Fruit fly (Drosophila melanogaster): ENCODE data around the gene Rpp20.

Gene Rpp20

dm6 chrX:19792572-19792971 lies 48.3 kb downstream of the Rpp20 start:
- TF ChIP-seq D1 (tag; optimal IDR thresholded peaks at IDR 0.05): no peak
- no peak for TF ChIP-seq CG8301 (tag; optimal IDR thresholded peaks at IDR 0.05)
- no peak for TF ChIP-seq CG10348 (GFP tag; IDR thresholded peaks at IDR 0.05)
- TF ChIP-seq EcR (GFP tag; optimal IDR thresholded peaks at IDR 0.05): no peak
- TF ChIP-seq CG13204 (GFP tag; optimal IDR thresholded peaks at IDR 0.05): no peak
- no peak for TF ChIP-seq rn (GFP tag; IDR thresholded peaks at IDR 0.05)
- no peak for TF ChIP-seq CG12605 (GFP tag; IDR thresholded peaks at IDR 0.05)
- TF ChIP-seq Snoo (tag; optimal IDR thresholded peaks at IDR 0.05): no peak
- no peak for TF ChIP-seq CG17806 (tag; optimal IDR thresholded peaks at IDR 0.05)
- TF ChIP-seq Pif1B (GFP tag; optimal IDR thresholded peaks at IDR 0.05): no peak
- TF ChIP-seq fd96Ca (GFP tag; IDR thresholded peaks at IDR 0.05): no peak
- TF ChIP-seq CG34367 (tag; optimal IDR thresholded peaks at IDR 0.05): no peak
- TF ChIP-seq CG9948 (tag; optimal IDR thresholded peaks at IDR 0.05): no peak
- TF ChIP-seq CG4496 (GFP tag; IDR thresholded peaks at IDR 0.05): no peak
- TF ChIP-seq CG32121 (GFP tag; IDR thresholded peaks at IDR 0.05): no peak
- TF ChIP-seq CG14655 (GFP tag; optimal IDR thresholded peaks at IDR 0.05): no peak

Measured in whole organism, pupa.